Fruit fly (Drosophila melanogaster): ENCODE results near the gene ppl.

DNA sequence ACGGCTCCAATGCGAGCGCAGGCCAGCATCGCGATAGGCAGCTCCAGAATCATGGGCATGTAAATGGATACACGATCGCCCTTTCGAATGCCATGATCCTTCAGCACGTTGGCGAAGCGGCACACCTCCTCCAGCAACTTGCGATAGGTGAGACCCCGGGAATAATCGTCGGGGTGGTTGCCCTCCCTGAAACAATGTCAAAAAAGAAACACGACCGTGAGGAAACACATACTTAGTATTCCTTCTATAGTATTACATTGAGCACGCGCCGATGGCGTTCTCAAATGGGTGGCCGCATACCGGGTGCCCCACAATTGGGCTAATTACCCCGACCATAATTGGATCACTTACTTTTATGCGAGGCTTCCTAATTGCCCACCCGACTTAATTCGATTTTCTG lies 7.8 kb downstream of the ppl start:
- TF ChIP-seq Pif1B (GFP tag; optimal IDR thresholded peaks at IDR 0.05) (no peak), CG14655 (GFP tag; optimal IDR thresholded peaks at IDR 0.05) (no peak)

Measured in whole organism, pupa.